Worm (Caenorhabditis elegans) whole organism, mixed stage, embryonic: Measurements from ENCODE around the gene C27B7.2.

Experiments
- ceh-43 ChIP-seq: fragments of 200-800 bp; sonication (Bioruptor generic); optimal IDR thresholded peaks from 2 replicates; lab custom pipeline; 2018; ENCODE audit warnings: mild to moderate bottlenecking, missing genetic modification characterization, moderate library complexity, missing compliant biosample characterization
- elt-1 ChIP-seq: sonication (generic microtip); optimal IDR thresholded peaks from 2 replicates; lab custom pipeline; 2017; ENCODE audit warnings: missing genetic modification characterization, mild to moderate bottlenecking, missing compliant biosample characterization, antibody characterized with exemption, moderate library complexity, borderline replicate concordance; ENCODE audit not compliant: insufficient read depth
- lin-13 ChIP-seq: fragments of 150-350 bp; optimal IDR thresholded peaks from 2 replicates; lab custom pipeline; 2014; ENCODE audit warnings: missing biosample characterization, missing genetic modification characterization
- mab-5 ChIP-seq: fragments of 150-350 bp; optimal IDR thresholded peaks from 2 replicates; lab custom pipeline; 2014; ENCODE audit warnings: missing biosample characterization, missing genetic modification characterization
- nhr-12 ChIP-seq: fragments of 150-350 bp; optimal IDR thresholded peaks from 2 replicates; lab custom pipeline; 2014; ENCODE audit warnings: missing biosample characterization, missing genetic modification characterization
- nhr-28 ChIP-seq: fragments of 150-350 bp; optimal IDR thresholded peaks from 2 replicates; lab custom pipeline; 2014; ENCODE audit warnings: missing biosample characterization, missing genetic modification characterization
- nhr-76 ChIP-seq: sonication (generic microtip); optimal IDR thresholded peaks from 2 replicates; lab custom pipeline; 2017; ENCODE audit warnings: missing biosample characterization, missing genetic modification characterization
- sptf-1 ChIP-seq: sonication (generic microtip); optimal IDR thresholded peaks from 2 replicates; lab custom pipeline; 2017; ENCODE audit warnings: mild to moderate bottlenecking, missing genetic modification characterization, moderate library complexity, missing compliant biosample characterization

- no peak for TF ChIP-seq sptf-1 (tag; lab: Kevin White, UChicago)
- TF ChIP-seq elt-1 (tag; lab: Kevin White, UChicago) = no peak
- TF ChIP-seq lin-13 = no peak
- TF ChIP-seq mab-5 = no peak
- no peak for TF ChIP-seq ceh-43 (GFP tag; lab: Kevin White, UChicago)
- no peak for TF ChIP-seq nhr-28 (tag; lab: Kevin White, UChicago)
- TF ChIP-seq nhr-12 (tag; lab: Kevin White, UChicago) = no peak
- TF ChIP-seq nhr-76 (tag; lab: Kevin White, UChicago) = no peak
Measured at ce11 chrIV:8921166-8921565, 28.5 kb downstream of the C27B7.2 start.
